Worm (Caenorhabditis elegans): Measurements from ENCODE around the gene srd-36.

DNA sequence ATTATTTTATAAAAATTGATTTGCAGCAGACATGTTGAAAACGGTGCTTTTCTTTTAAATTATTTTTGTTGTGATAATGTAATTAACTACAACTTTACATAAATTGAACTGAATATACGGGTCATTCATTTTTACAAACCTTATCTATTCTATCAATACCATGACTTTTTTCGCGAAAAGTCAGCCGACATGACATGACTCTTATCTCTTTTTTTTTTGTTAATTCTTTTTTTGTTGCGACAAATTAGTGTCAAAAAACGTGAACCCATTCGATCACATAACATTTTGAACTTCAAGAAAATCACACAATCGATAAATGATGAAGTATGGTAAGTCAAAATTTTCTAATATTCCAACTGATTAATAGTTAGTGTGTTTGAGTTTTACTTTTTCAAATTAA, 33.5 kb upstream of the srd-36 start, which contains the start of gene sir-2.2:
- no peak for TF ChIP-seq pha-2 (tag; optimal IDR thresholded peaks at IDR 0.05)
- TF ChIP-seq nfya-1 (tag; optimal IDR thresholded peaks at IDR 0.05) = no peak
- TF ChIP-seq ama-1 (optimal IDR thresholded peaks at IDR 0.05) = no peak
- TF ChIP-seq elt-2 (tag; optimal IDR thresholded peaks at IDR 0.05) = no peak
- TF ChIP-seq pqm-1 (tag; optimal IDR thresholded peaks at IDR 0.05) = no peak
- no peak for TF ChIP-seq elt-4 (tag; optimal IDR thresholded peaks at IDR 0.05)
- TF ChIP-seq sdc-2 (tag; optimal IDR thresholded peaks at IDR 0.05) = no peak

All from whole organism, late embryonic.